Worm (Caenorhabditis elegans) whole organism, early embryonic: Measurements from ENCODE around the gene F58G1.7.

ENCODE experiments used
- B0310.2 ChIP-seq: sonication (generic microtip); optimal IDR thresholded peaks from 2 replicates; lab custom pipeline; 2016; ENCODE audit warnings: mild to moderate bottlenecking, missing genetic modification characterization, missing compliant biosample characterization
- aly-1 ChIP-seq: sonication (generic microtip); optimal IDR thresholded peaks from 2 replicates; lab custom pipeline; 2016; ENCODE audit warnings: missing genetic modification characterization, missing compliant biosample characterization
- ama-1 ChIP-seq: fragments of 150-350 bp; optimal IDR thresholded peaks from 2 replicates; lab custom pipeline; 2014
- flt-1 ChIP-seq: fragments of 200-800 bp; sonication (Bioruptor generic); IDR thresholded peaks from 2 replicates; pipeline ENCODE4 v1.3.6; 2022; ENCODE audit warnings: missing genetic modification characterization, missing compliant biosample characterization
- hmbx-1 ChIP-seq: sonication (generic microtip); optimal IDR thresholded peaks from 2 replicates; lab custom pipeline; 2016; ENCODE audit warnings: mild to moderate bottlenecking, missing genetic modification characterization, missing compliant biosample characterization
- scrt-1 ChIP-seq: fragments of 200-800 bp; sonication (Bioruptor generic); IDR thresholded peaks from 2 replicates; pipeline ENCODE4 v1.3.6; 2022; ENCODE audit warnings: missing genetic modification characterization, missing compliant biosample characterization
- sea-1 ChIP-seq: fragments of 200-800 bp; sonication (Bioruptor generic); conservative IDR thresholded peaks from 2 replicates; pipeline ENCODE4 v1.3.6; 2022; ENCODE audit warnings: missing genetic modification characterization, missing compliant biosample characterization
- tbx-11 ChIP-seq: fragments of 200-800 bp; sonication (Bioruptor generic); IDR thresholded peaks from 2 replicates; pipeline ENCODE4 v1.3.6; 2022; ENCODE audit warnings: missing genetic modification characterization, missing compliant biosample characterization
- tra-4 ChIP-seq: sonication (generic microtip); optimal IDR thresholded peaks from 2 replicates; lab custom pipeline; 2017; ENCODE audit warnings: missing genetic modification characterization, missing compliant biosample characterization

DNA sequence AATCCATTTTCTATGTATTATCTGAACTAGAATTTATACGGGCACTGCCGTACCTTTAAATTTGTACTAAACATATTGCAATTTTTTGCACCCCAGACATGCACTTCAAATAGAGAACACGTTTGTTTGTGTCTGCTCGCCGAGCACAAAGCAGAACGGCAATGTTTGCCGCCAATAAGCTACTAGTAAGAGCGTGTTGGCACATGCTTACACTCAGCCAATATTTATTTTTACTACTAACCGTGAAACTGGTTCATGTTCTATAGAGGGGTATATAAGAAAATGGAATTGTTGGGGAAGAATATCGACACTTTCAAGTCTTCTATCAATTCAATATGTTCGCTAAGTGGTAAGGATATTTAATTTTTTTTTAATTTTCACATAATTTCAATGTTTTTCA lies 41.0 kb downstream of the F58G1.7 start, which contains the start of gene nspb-11:
- TF ChIP-seq B0310.2 (no peak), tbx-11 (GFP tag; lab: Robert Waterston, UW) (no peak), ama-1 (lab: Kevin White, UChicago) (no peak), tra-4 (no peak), flt-1 (no peak), scrt-1 (GFP tag; lab: Robert Waterston, UW) (no peak), aly-1 (no peak), sea-1 (no peak), hmbx-1 (tag; lab: Kevin White, UChicago) (no peak)
